Worm (Caenorhabditis elegans): ENCODE results near the gene Y62H9A.12.

ce11 chrX:11896708-11897107, 17.2 kb upstream of the Y62H9A.12 start:
- TF ChIP-seq W03F9.2 (tag; optimal IDR thresholded peaks at IDR 0.05) (no peak), dao-5 (tag; optimal IDR thresholded peaks at IDR 0.05) (no peak)
